Worm (Caenorhabditis elegans) whole organism, L1 larva: ENCODE data around the gene ncx-6.

Source experiments
- C04F5.9 ChIP-seq: sonication (generic microtip); optimal IDR thresholded peaks from 2 replicates; lab custom pipeline; 2016; ENCODE audit warnings: missing genetic modification characterization, missing compliant biosample characterization
- F16B12.6 ChIP-seq: fragments of 150-350 bp; optimal IDR thresholded peaks from 2 replicates; lab custom pipeline; 2014; ENCODE audit warnings: missing biosample characterization, missing genetic modification characterization
- Y116A8C.19 ChIP-seq: sonication (generic microtip); optimal IDR thresholded peaks from 2 replicates; lab custom pipeline; 2016; ENCODE audit warnings: missing compliant biosample characterization, missing genetic modification characterization, borderline replicate concordance
- aha-1 ChIP-seq: fragments of 150-350 bp; optimal IDR thresholded peaks from 2 replicates; lab custom pipeline; 2014; ENCODE audit warnings: missing biosample characterization, missing genetic modification characterization
- alr-1 ChIP-seq: fragments of 200-800 bp; sonication (Bioruptor generic); optimal IDR thresholded peaks from 2 replicates; lab custom pipeline; 2018; ENCODE audit warnings: borderline replicate concordance, mild to moderate bottlenecking, missing genetic modification characterization, missing compliant biosample characterization
- ceh-63 ChIP-seq: fragments of 200-800 bp; sonication (Bioruptor generic); optimal IDR thresholded peaks from 2 replicates; lab custom pipeline; 2018; ENCODE audit warnings: mild to moderate bottlenecking, missing genetic modification characterization, missing compliant biosample characterization
- ceh-88 ChIP-seq: fragments of 200-800 bp; sonication (Bioruptor generic); IDR thresholded peaks from 2 replicates; pipeline ENCODE4 v1.3.6; 2022; ENCODE audit warnings: missing genetic modification characterization, missing compliant biosample characterization
- efl-1 ChIP-seq, 4 experiments: fragments of 150-350 bp; optimal IDR thresholded peaks in 3 of 4; peaks in 1 of 4; 1 replicate in 1 of 4; 2 replicates in 3 of 4; lab custom pipeline; 2014; ENCODE audit warnings: missing biosample characterization in 2 of 4, missing genetic modification characterization in 2 of 4, missing genetic modification reagents in 2 of 4
- efl-3 ChIP-seq: fragments of 200-800 bp; sonication (Bioruptor generic); optimal IDR thresholded peaks from 2 replicates; lab custom pipeline; 2018; ENCODE audit warnings: mild to moderate bottlenecking, missing genetic modification characterization, missing compliant biosample characterization
- elt-2 ChIP-seq: sonication (generic microtip); optimal IDR thresholded peaks from 2 replicates; lab custom pipeline; 2016; ENCODE audit warnings: missing genetic modification characterization, mild to moderate bottlenecking, inconsistent platforms, missing compliant biosample characterization, missing genetic modification reagents
- fkh-10 ChIP-seq: sonication (generic microtip); optimal IDR thresholded peaks from 2 replicates; lab custom pipeline; 2017; ENCODE audit warnings: missing biosample characterization, missing genetic modification reagents, missing genetic modification characterization
- fkh-4 ChIP-seq: sonication (generic microtip); optimal IDR thresholded peaks from 2 replicates; lab custom pipeline; 2016; ENCODE audit warnings: missing compliant biosample characterization, missing genetic modification characterization, borderline replicate concordance
- fos-1 ChIP-seq: fragments of 150-350 bp; optimal IDR thresholded peaks from 2 replicates; lab custom pipeline; 2014; ENCODE audit warnings: missing biosample characterization, missing genetic modification characterization
- hlh-17 ChIP-seq: fragments of 200-800 bp; sonication (Bioruptor generic); optimal IDR thresholded peaks from 2 replicates; lab custom pipeline; 2018; ENCODE audit warnings: missing genetic modification characterization, mild to moderate bottlenecking, missing compliant biosample characterization, moderate library complexity, borderline replicate concordance
- isw-1 ChIP-seq: fragments of 200-800 bp; sonication (Bioruptor generic); IDR thresholded peaks from 2 replicates; pipeline ENCODE4 v1.3.6; 2022; ENCODE audit warnings: missing genetic modification characterization, missing compliant biosample characterization
- lin-13 ChIP-seq: fragments of 150-350 bp; optimal IDR thresholded peaks from 2 replicates; lab custom pipeline; 2014; ENCODE audit warnings: missing biosample characterization, missing genetic modification reagents, missing genetic modification characterization
- lin-14 ChIP-seq: fragments of 200-800 bp; sonication (Bioruptor generic); optimal IDR thresholded peaks from 2 replicates; lab custom pipeline; 2018; ENCODE audit warnings: mild to moderate bottlenecking, missing genetic modification characterization, moderate library complexity, missing compliant biosample characterization
- lin-35 ChIP-seq, 2 experiments: fragments of 150-350 bp; optimal IDR thresholded peaks; 2 replicates each; lab custom pipeline; 2014; ENCODE audit warnings: missing biosample characterization in 2 of 2, missing genetic modification characterization in 2 of 2, missing genetic modification reagents in 2 of 2
- lin-39 ChIP-seq: fragments of 150-350 bp; optimal IDR thresholded peaks from 2 replicates; lab custom pipeline; 2014; ENCODE audit warnings: missing biosample characterization, missing genetic modification reagents, missing genetic modification characterization
- lir-3 ChIP-seq: sonication (generic microtip); optimal IDR thresholded peaks from 2 replicates; lab custom pipeline; 2016; ENCODE audit warnings: mild to moderate bottlenecking, missing genetic modification characterization, moderate library complexity, missing compliant biosample characterization; ENCODE audit not compliant: poor library complexity
- lsy-2 ChIP-seq, 2 experiments: fragments of 150-350 bp; optimal IDR thresholded peaks; 2 replicates each; lab custom pipeline; 2014; ENCODE audit warnings: missing biosample characterization in 2 of 2, missing genetic modification characterization in 2 of 2
- mef-2 ChIP-seq: fragments of 150-350 bp; optimal IDR thresholded peaks from 2 replicates; lab custom pipeline; 2014; ENCODE audit warnings: missing biosample characterization, missing genetic modification characterization
- nhr-11 ChIP-seq: fragments of 150-350 bp; optimal IDR thresholded peaks from 2 replicates; lab custom pipeline; 2014; ENCODE audit warnings: missing biosample characterization, missing genetic modification characterization
- nhr-12 ChIP-seq: sonication (generic microtip); optimal IDR thresholded peaks from 2 replicates; lab custom pipeline; 2017; ENCODE audit warnings: missing biosample characterization, missing genetic modification characterization
- nhr-20 ChIP-seq: sonication (generic microtip); optimal IDR thresholded peaks from 2 replicates; lab custom pipeline; 2016; ENCODE audit warnings: mild to moderate bottlenecking, missing genetic modification characterization, missing compliant biosample characterization
- nhr-237 ChIP-seq: fragments of 150-350 bp; optimal IDR thresholded peaks from 2 replicates; lab custom pipeline; 2014; ENCODE audit warnings: missing biosample characterization, missing genetic modification characterization
- nhr-71 ChIP-seq: sonication (generic microtip); optimal IDR thresholded peaks from 2 replicates; lab custom pipeline; 2016; ENCODE audit warnings: mild to moderate bottlenecking, missing genetic modification characterization, moderate library complexity, missing compliant biosample characterization
- nhr-84 ChIP-seq: sonication (generic microtip); optimal IDR thresholded peaks from 2 replicates; lab custom pipeline; 2017; ENCODE audit warnings: missing biosample characterization, missing genetic modification characterization
- nhr-85 ChIP-seq: sonication (generic microtip); peaks from one replicate; lab custom pipeline; 2016; ENCODE audit warnings: missing genetic modification characterization, inconsistent platforms, missing compliant biosample characterization
- nhr-90 ChIP-seq: sonication (generic microtip); optimal IDR thresholded peaks from 2 replicates; lab custom pipeline; 2016; ENCODE audit warnings: mild to moderate bottlenecking, missing genetic modification characterization, missing compliant biosample characterization; ENCODE audit not compliant: poor library complexity
- pag-3 ChIP-seq: sonication (generic microtip); optimal IDR thresholded peaks from 2 replicates; lab custom pipeline; 2017; ENCODE audit warnings: missing genetic modification characterization, mild to moderate bottlenecking, missing compliant biosample characterization, antibody characterized with exemption, borderline replicate concordance; ENCODE audit not compliant: insufficient read depth
- pqm-1 ChIP-seq: sonication (generic microtip); optimal IDR thresholded peaks from 3 replicates; lab custom pipeline; 2017; ENCODE audit warnings: missing biosample characterization, missing genetic modification characterization
- rnt-1 ChIP-seq: sonication (generic microtip); optimal IDR thresholded peaks from 2 replicates; lab custom pipeline; 2016; ENCODE audit warnings: mild to moderate bottlenecking, missing genetic modification characterization, moderate library complexity, missing compliant biosample characterization
- skn-1 ChIP-seq: fragments of 150-350 bp; optimal IDR thresholded peaks from 2 replicates; lab custom pipeline; 2014; ENCODE audit warnings: missing biosample characterization, missing genetic modification characterization
- snpc-4 ChIP-seq: fragments of 150-350 bp; optimal IDR thresholded peaks from 2 replicates; lab custom pipeline; 2014; ENCODE audit warnings: missing biosample characterization, missing genetic modification characterization
- snu-23 ChIP-seq: sonication (generic microtip); optimal IDR thresholded peaks from 2 replicates; lab custom pipeline; 2016; ENCODE audit warnings: missing genetic modification characterization, missing compliant biosample characterization
- sox-4 ChIP-seq: sonication (generic microtip); optimal IDR thresholded peaks from 2 replicates; lab custom pipeline; 2016; ENCODE audit warnings: missing genetic modification characterization, missing compliant biosample characterization
- sup-37 ChIP-seq: fragments of 200-800 bp; sonication (Bioruptor generic); optimal IDR thresholded peaks from 2 replicates; lab custom pipeline; 2018; ENCODE audit warnings: mild to moderate bottlenecking, missing genetic modification characterization, missing compliant biosample characterization
- swsn-7 ChIP-seq: sonication (generic microtip); optimal IDR thresholded peaks from 2 replicates; lab custom pipeline; 2016; ENCODE audit warnings: missing genetic modification characterization, missing compliant biosample characterization
- tlp-1 ChIP-seq: fragments of 150-350 bp; optimal IDR thresholded peaks from 2 replicates; lab custom pipeline; 2014; ENCODE audit warnings: missing biosample characterization, missing genetic modification characterization
- unc-130 ChIP-seq: fragments of 150-350 bp; optimal IDR thresholded peaks from 2 replicates; lab custom pipeline; 2017; ENCODE audit warnings: missing biosample characterization, missing genetic modification characterization, inconsistent platforms
- xbp-1 ChIP-seq: sonication (generic microtip); optimal IDR thresholded peaks from 2 replicates; lab custom pipeline; 2016; ENCODE audit warnings: missing genetic modification characterization, missing compliant biosample characterization
- zag-1 ChIP-seq: fragments of 150-350 bp; optimal IDR thresholded peaks from 2 replicates; lab custom pipeline; 2014; ENCODE audit warnings: missing biosample characterization, missing genetic modification characterization
- zip-4 ChIP-seq: fragments of 200-800 bp; sonication (Bioruptor generic); optimal IDR thresholded peaks from 2 replicates; lab custom pipeline; 2018; ENCODE audit warnings: mild to moderate bottlenecking, missing genetic modification characterization, moderate library complexity, missing compliant biosample characterization
- ztf-11 ChIP-seq, 2 experiments: sonication (generic microtip); optimal IDR thresholded peaks; 2 replicates each; lab custom pipeline; 2016 to 2017; ENCODE audit warnings: missing genetic modification characterization in 2 of 2, missing biosample characterization in 1 of 2, missing compliant biosample characterization in 1 of 2

Gene ncx-6

ce11 chrIII:9747133-9747532 lies 33.4 kb upstream of the ncx-6 start, which contains the start of the genes iff-1 and cdk-1 (continued):
- no peak for TF ChIP-seq lin-14
- TF ChIP-seq C04F5.9 (tag; lab: Kevin White, UChicago): no peak
- TF ChIP-seq fkh-4: no peak
- TF ChIP-seq snu-23: peak; percentile 40
- no peak for TF ChIP-seq nhr-84 (tag; lab: Kevin White, UChicago)
- no peak for TF ChIP-seq nhr-237
- peak; percentile 57 to 82 for TF ChIP-seq lsy-2 (tag; optimal IDR thresholded peaks at IDR 0.05; lab: Kevin White, UChicago)
- TF ChIP-seq swsn-7 (tag; lab: Kevin White, UChicago): peak; percentile 2
- no peak for TF ChIP-seq mef-2 (tag; lab: Kevin White, UChicago)
- TF ChIP-seq alr-1 (tag; lab: Kevin White, UChicago): no peak
- TF ChIP-seq skn-1 (tag; lab: Kevin White, UChicago): peak; percentile 83
- no peak for TF ChIP-seq unc-130 (tag; lab: Kevin White, UChicago)
- no peak for TF ChIP-seq nhr-12 (tag; lab: Kevin White, UChicago)
- TF ChIP-seq nhr-90 (tag; lab: Kevin White, UChicago): no peak

- TF ChIP-seq C04F5.9 (tag; lab: Kevin White, UChicago) (no peak), efl-1 (optimal IDR thresholded peaks at IDR 0.05; lab: Kevin White, UChicago) (peak in 1 of 2 experiments; percentile 52), efl-1 (GFP tag; optimal IDR thresholded peaks at IDR 0.05 in 1 of 2; lab: Kevin White, UChicago) (peak in 1 of 2 experiments; percentile 47)
- TF ChIP-seq, all 84 proteins: peak for 1
Measured at ce11 chrIII:9746665-9747064, 32.9 kb upstream of the ncx-6 start.

- TF ChIP-seq C04F5.9 (tag; lab: Kevin White, UChicago) (no peak), rnt-1 (tag; lab: Kevin White, UChicago) (peak; percentile 32), lir-3 (tag; lab: Kevin White, UChicago) (no peak), tlp-1 (tag; lab: Kevin White, UChicago) (no peak), nhr-20 (tag; lab: Kevin White, UChicago) (no peak), pqm-1 (tag; lab: Kevin White, UChicago) (no peak), nhr-90 (tag; lab: Kevin White, UChicago) (no peak), fos-1 (tag; lab: Kevin White, UChicago) (no peak), hlh-17 (no peak), efl-1 (optimal IDR thresholded peaks at IDR 0.05; lab: Kevin White, UChicago) (no peak), efl-1 (GFP tag; optimal IDR thresholded peaks at IDR 0.05 in 1 of 2; lab: Kevin White, UChicago) (peak in 1 of 2 experiments; percentile 80), nhr-85 (no peak), xbp-1 (no peak), ceh-88 (no peak), lin-14 (peak; percentile 20)
Measured at ce11 chrIII:9745333-9745897, 31.7 kb upstream of the ncx-6 start.

- TF ChIP-seq sup-37 (GFP tag; lab: Kevin White, UChicago) (no peak), F16B12.6 (tag; lab: Kevin White, UChicago) (no peak), nhr-71 (tag; lab: Kevin White, UChicago) (peak; percentile 64), pag-3 (tag; lab: Kevin White, UChicago) (peak; percentile 83), isw-1 (GFP tag; lab: Robert Waterston, UW) (no peak), snpc-4 (tag; lab: Kevin White, UChicago) (no peak), ceh-63 (no peak), elt-2 (tag; lab: Kevin White, UChicago) (no peak), lin-13 (GFP tag; lab: Kevin White, UChicago) (no peak), unc-130 (tag; lab: Kevin White, UChicago) (peak; percentile 9), xbp-1 (no peak), fkh-10 (no peak), lin-35 (GFP tag; optimal IDR thresholded peaks at IDR 0.05; lab: Kevin White, UChicago) (no peak), zip-4 (GFP tag; lab: Kevin White, UChicago) (no peak), nhr-11 (tag; lab: Kevin White, UChicago) (no peak), efl-3 (GFP tag; lab: Kevin White, UChicago) (no peak), skn-1 (tag; lab: Kevin White, UChicago) (no peak), aha-1 (tag; lab: Kevin White, UChicago) (no peak), rnt-1 (tag; lab: Kevin White, UChicago) (peak; percentile 59), nhr-20 (tag; lab: Kevin White, UChicago) (peak; percentile 33), sox-4 (tag; lab: Kevin White, UChicago) (no peak), ztf-11 (tag; optimal IDR thresholded peaks at IDR 0.05; lab: Kevin White, UChicago) (no peak), Y116A8C.19 (tag; lab: Kevin White, UChicago) (no peak), ceh-88 (no peak), zag-1 (tag; lab: Kevin White, UChicago) (no peak), lin-39 (tag; lab: Kevin White, UChicago) (no peak)
Measured at ce11 chrIII:9744525-9744924, 30.8 kb upstream of the ncx-6 start.
